Fruit fly (Drosophila melanogaster) whole organism, prepupa: ENCODE data around the gene sky.

Source experiments
- CG10631 ChIP-seq: fragments of 200-800 bp; sonication (Bioruptor generic); optimal IDR thresholded peaks from 2 replicates; lab custom pipeline; 2016; ENCODE audit warnings: missing biosample characterization, missing genetic modification characterization
- CG10669 ChIP-seq: fragments of 200-800 bp; sonication (Bioruptor generic); optimal IDR thresholded peaks from 3 replicates; lab custom pipeline; 2018; ENCODE audit warnings: missing biosample characterization, mild to moderate bottlenecking, missing genetic modification characterization, moderate library complexity
- CG11294 ChIP-seq: fragments of 200-800 bp; sonication (Bioruptor generic); IDR thresholded peaks from 2 replicates; pipeline ENCODE4 v1.3.6; 2022; ENCODE audit warnings: missing biosample characterization, missing genetic modification characterization
- CG11762 ChIP-seq: fragments of 200-800 bp; sonication (Bioruptor generic); optimal IDR thresholded peaks from 3 replicates; lab custom pipeline; 2016; ENCODE audit warnings: missing biosample characterization, missing genetic modification characterization; ENCODE audit not compliant: insufficient read depth
- CG1621 ChIP-seq: fragments of 200-800 bp; sonication (Bioruptor generic); optimal IDR thresholded peaks from 3 replicates; lab custom pipeline; 2018; ENCODE audit warnings: missing biosample characterization, mild to moderate bottlenecking, missing genetic modification characterization
- CG16779 ChIP-seq: fragments of 200-800 bp; sonication (Bioruptor generic); optimal IDR thresholded peaks from 3 replicates; lab custom pipeline; 2017; ENCODE audit warnings: missing biosample characterization, mild to moderate bottlenecking, missing genetic modification characterization
- CG3032 ChIP-seq: fragments of 200-800 bp; optimal IDR thresholded peaks from 2 replicates; lab custom pipeline; 2019; ENCODE audit warnings: missing biosample characterization, mild to moderate bottlenecking, missing genetic modification characterization, moderate library complexity
- CG31627 ChIP-seq: fragments of 200-800 bp; sonication (Bioruptor generic); optimal IDR thresholded peaks from 3 replicates; lab custom pipeline; 2016; ENCODE audit warnings: missing biosample characterization, missing genetic modification characterization
- CG32006 ChIP-seq: fragments of 200-800 bp; sonication (Bioruptor generic); optimal IDR thresholded peaks from 3 replicates; lab custom pipeline; 2017; ENCODE audit warnings: missing biosample characterization, mild to moderate bottlenecking, missing genetic modification characterization
- CG3919 ChIP-seq: fragments of 200-800 bp; sonication (Bioruptor generic); optimal IDR thresholded peaks from 3 replicates; lab custom pipeline; 2016; ENCODE audit warnings: missing biosample characterization, missing genetic modification characterization
- CG4318 ChIP-seq: fragments of 200-800 bp; sonication (Bioruptor generic); optimal IDR thresholded peaks from 3 replicates; lab custom pipeline; 2017; ENCODE audit warnings: missing biosample characterization, mild to moderate bottlenecking, missing genetic modification characterization
- CG6163 ChIP-seq: fragments of 200-800 bp; sonication (Bioruptor generic); IDR thresholded peaks from 3 replicates; pipeline ENCODE4 v1.3.6; 2022; ENCODE audit warnings: missing biosample characterization, missing genetic modification characterization
- CG6792 ChIP-seq: fragments of 200-800 bp; sonication (Bioruptor generic); optimal IDR thresholded peaks from 3 replicates; lab custom pipeline; 2016; ENCODE audit warnings: missing biosample characterization, missing genetic modification characterization
- CG6808 ChIP-seq: fragments of 200-800 bp; sonication (Bioruptor generic); optimal IDR thresholded peaks from 3 replicates; lab custom pipeline; 2017; ENCODE audit warnings: missing biosample characterization, missing genetic modification characterization, mild to moderate bottlenecking, moderate library complexity, missing genetic modification reagents
- CG7368 ChIP-seq: fragments of 200-800 bp; sonication (Bioruptor generic); optimal IDR thresholded peaks from 3 replicates; lab custom pipeline; 2016; ENCODE audit warnings: missing biosample characterization, missing genetic modification characterization
- CG8119 ChIP-seq: fragments of 200-800 bp; sonication (Bioruptor generic); IDR thresholded peaks from 3 replicates; pipeline ENCODE4 v1.3.6; 2022; ENCODE audit warnings: missing biosample characterization, missing genetic modification characterization
- CG8319 ChIP-seq: fragments of 200-800 bp; sonication (Bioruptor generic); optimal IDR thresholded peaks from 3 replicates; lab custom pipeline; 2016; ENCODE audit warnings: missing biosample characterization, missing genetic modification characterization
- CG8632 ChIP-seq: fragments of 200-800 bp; sonication (Bioruptor generic); optimal IDR thresholded peaks from 3 replicates; lab custom pipeline; 2016; ENCODE audit warnings: missing biosample characterization, missing genetic modification characterization
- CG9139 ChIP-seq: fragments of 200-800 bp; sonication (Bioruptor generic); optimal IDR thresholded peaks from 3 replicates; lab custom pipeline; 2017; ENCODE audit warnings: missing biosample characterization, mild to moderate bottlenecking, missing genetic modification characterization
- Eip75B ChIP-seq: fragments of 200-800 bp; sonication (Bioruptor generic); optimal IDR thresholded peaks from 3 replicates; lab custom pipeline; 2016; ENCODE audit warnings: missing biosample characterization, missing genetic modification characterization
- Eip78C ChIP-seq: fragments of 200-800 bp; sonication (Bioruptor generic); peaks from one replicate; lab custom pipeline; 2016; ENCODE audit warnings: missing biosample characterization, missing genetic modification characterization
- Eip93F ChIP-seq: fragments of 200-800 bp; sonication (Bioruptor generic); optimal IDR thresholded peaks from 2 replicates; lab custom pipeline; 2016; ENCODE audit warnings: missing biosample characterization, mild to moderate bottlenecking, missing genetic modification characterization
- Ets21C ChIP-seq: fragments of 200-800 bp; sonication (Bioruptor generic); optimal IDR thresholded peaks from 3 replicates; lab custom pipeline; 2016; ENCODE audit warnings: missing biosample characterization, missing genetic modification characterization
- Gug ChIP-seq: fragments of 200-800 bp; sonication (Bioruptor generic); IDR thresholded peaks from 2 replicates; pipeline ENCODE4 v1.3.6; 2022; ENCODE audit warnings: missing biosample characterization, missing genetic modification characterization
- Hr38 ChIP-seq: sonication (Bioruptor generic); optimal IDR thresholded peaks from 2 replicates; lab custom pipeline; 2016; ENCODE audit warnings: missing biosample characterization, missing genetic modification characterization
- Hr39 ChIP-seq: fragments of 200-800 bp; sonication (Bioruptor generic); optimal IDR thresholded peaks from 2 replicates; lab custom pipeline; 2016; ENCODE audit warnings: missing biosample characterization, missing genetic modification characterization
- Hr4 ChIP-seq: fragments of 200-800 bp; sonication (Bioruptor generic); optimal IDR thresholded peaks from 3 replicates; lab custom pipeline; 2016; ENCODE audit warnings: missing biosample characterization, missing genetic modification characterization
- Lpt ChIP-seq: fragments of 200-800 bp; sonication (Bioruptor generic); optimal IDR thresholded peaks from 3 replicates; lab custom pipeline; 2016; ENCODE audit warnings: missing biosample characterization, missing genetic modification characterization
- Met ChIP-seq: fragments of 200-800 bp; sonication (Bioruptor generic); optimal IDR thresholded peaks from 3 replicates; lab custom pipeline; 2016; ENCODE audit warnings: missing biosample characterization, missing genetic modification characterization
- OdsH ChIP-seq: fragments of 200-800 bp; sonication (Bioruptor generic); optimal IDR thresholded peaks from 3 replicates; lab custom pipeline; 2016; ENCODE audit warnings: missing biosample characterization, missing genetic modification characterization
- Sox102F ChIP-seq: fragments of 200-800 bp; sonication (Bioruptor generic); optimal IDR thresholded peaks from 2 replicates; lab custom pipeline; 2016; ENCODE audit warnings: missing biosample characterization, mild to moderate bottlenecking, missing genetic modification characterization
- Sox14 ChIP-seq: fragments of 200-800 bp; sonication (Bioruptor generic); optimal IDR thresholded peaks from 3 replicates; lab custom pipeline; 2016; ENCODE audit warnings: missing biosample characterization, missing genetic modification characterization
- Sox15 ChIP-seq: fragments of 200-800 bp; sonication (Bioruptor generic); optimal IDR thresholded peaks from 3 replicates; lab custom pipeline; 2016; ENCODE audit warnings: missing biosample characterization, missing genetic modification characterization
- acj6 ChIP-seq: fragments of 200-800 bp; sonication (Bioruptor generic); optimal IDR thresholded peaks from 3 replicates; lab custom pipeline; 2016; ENCODE audit warnings: missing biosample characterization, missing genetic modification characterization
- cyc ChIP-seq: fragments of 200-800 bp; sonication (Bioruptor generic); optimal IDR thresholded peaks from 3 replicates; lab custom pipeline; 2016; ENCODE audit warnings: missing biosample characterization, missing genetic modification characterization
- dac ChIP-seq: fragments of 200-800 bp; sonication (Bioruptor generic); optimal IDR thresholded peaks from 2 replicates; lab custom pipeline; 2017; ENCODE audit warnings: missing biosample characterization, mild to moderate bottlenecking, missing genetic modification characterization
- eg ChIP-seq: fragments of 200-800 bp; sonication (Bioruptor generic); IDR thresholded peaks from 3 replicates; pipeline ENCODE4 v1.3.6; 2022; ENCODE audit warnings: missing biosample characterization, missing genetic modification characterization
- esn ChIP-seq: fragments of 200-800 bp; sonication (Bioruptor generic); optimal IDR thresholded peaks from 2 replicates; lab custom pipeline; 2016; ENCODE audit warnings: missing biosample characterization, mild to moderate bottlenecking, missing genetic modification characterization, moderate library complexity
- fd59A ChIP-seq: fragments of 200-800 bp; sonication (Bioruptor generic); optimal IDR thresholded peaks from 2 replicates; lab custom pipeline; 2017; ENCODE audit warnings: missing biosample characterization, mild to moderate bottlenecking, missing genetic modification characterization, missing genetic modification reagents
- fd85E ChIP-seq: fragments of 200-800 bp; sonication (Bioruptor generic); optimal IDR thresholded peaks from 3 replicates; lab custom pipeline; 2016; ENCODE audit warnings: missing biosample characterization, missing genetic modification characterization
- fkh ChIP-seq: fragments of 200-800 bp; sonication (Bioruptor generic); optimal IDR thresholded peaks from 3 replicates; lab custom pipeline; 2017; ENCODE audit warnings: missing biosample characterization, mild to moderate bottlenecking, missing genetic modification characterization, moderate library complexity
- lz ChIP-seq: fragments of 200-800 bp; sonication (Bioruptor generic); optimal IDR thresholded peaks from 3 replicates; lab custom pipeline; 2016; ENCODE audit warnings: missing biosample characterization, missing genetic modification characterization
- net ChIP-seq: fragments of 200-800 bp; sonication (Bioruptor generic); optimal IDR thresholded peaks from 3 replicates; lab custom pipeline; 2016; ENCODE audit warnings: missing biosample characterization, missing genetic modification characterization
- pdm3 ChIP-seq: fragments of 200-800 bp; sonication (Bioruptor generic); optimal IDR thresholded peaks from 3 replicates; lab custom pipeline; 2016; ENCODE audit warnings: missing biosample characterization, missing genetic modification characterization
- spab ChIP-seq: fragments of 200-800 bp; sonication (Bioruptor generic); optimal IDR thresholded peaks from 2 replicates; lab custom pipeline; 2017; ENCODE audit warnings: missing biosample characterization, mild to moderate bottlenecking, missing genetic modification characterization, missing genetic modification reagents
- ss ChIP-seq, 2 experiments: fragments of 200-800 bp; sonication (Bioruptor generic); optimal IDR thresholded peaks; 2 replicates in 1 of 2; 3 replicates in 1 of 2; lab custom pipeline; 2017 to 2018; ENCODE audit warnings: mild to moderate bottlenecking in 2 of 2, missing biosample characterization in 2 of 2, missing genetic modification characterization in 2 of 2, moderate library complexity in 1 of 2
- svp ChIP-seq: fragments of 200-800 bp; sonication (Bioruptor generic); peaks from one replicate; lab custom pipeline; 2016; ENCODE audit warnings: missing biosample characterization, missing genetic modification characterization
- topi ChIP-seq: fragments of 200-800 bp; sonication (Bioruptor generic); optimal IDR thresholded peaks from 3 replicates; lab custom pipeline; 2016; ENCODE audit warnings: missing biosample characterization, missing genetic modification characterization
- vri ChIP-seq: fragments of 200-800 bp; sonication (Bioruptor generic); optimal IDR thresholded peaks from 3 replicates; lab custom pipeline; 2016; ENCODE audit warnings: missing biosample characterization, mild to moderate bottlenecking, missing genetic modification characterization

Gene sky

dm6 chr2L:20881353-20882079 is 37.2 kb downstream of the sky start (continued):
- TF ChIP-seq Lpt (GFP tag; lab: Kevin White, UChicago): no peak
- TF ChIP-seq ss (GFP tag; optimal IDR thresholded peaks at IDR 0.05; lab: Kevin White, UChicago): peak; percentile 6 to 56
- TF ChIP-seq CG9139 (GFP tag; lab: Kevin White, UChicago): peak; percentile 48
- no peak for TF ChIP-seq CG10631
- TF ChIP-seq dac: no peak
- peak; percentile 56 for TF ChIP-seq Eip78C
- TF ChIP-seq fkh (GFP tag; lab: Kevin White, UChicago): peak; percentile 77
- peak; percentile 4 for TF ChIP-seq Met (GFP tag; lab: Kevin White, UChicago)
- no peak for TF ChIP-seq CG1621 (tag; lab: Kevin White, UChicago)
- TF ChIP-seq CG3032 (tag; lab: Kevin White, UChicago): no peak
- TF ChIP-seq CG8119 (GFP tag; lab: Robert Waterston, UW): no peak
- TF ChIP-seq CG6808 (GFP tag; lab: Kevin White, UChicago): peak; percentile 33
- TF ChIP-seq Hr38: no peak
- TF ChIP-seq svp (GFP tag; lab: Kevin White, UChicago): peak; percentile 55
- no peak for TF ChIP-seq Sox14
- peak; percentile 52 for TF ChIP-seq vri (GFP tag; lab: Kevin White, UChicago)
- no peak for TF ChIP-seq lz (GFP tag; lab: Kevin White, UChicago)
- TF ChIP-seq Eip93F (GFP tag; lab: Kevin White, UChicago): no peak
- TF ChIP-seq CG31627 (GFP tag; lab: Kevin White, UChicago): no peak
- no peak for TF ChIP-seq CG16779
- peak; percentile 19 for TF ChIP-seq CG3919
- TF ChIP-seq CG11762 (GFP tag; lab: Kevin White, UChicago): no peak
- TF ChIP-seq OdsH (GFP tag; lab: Kevin White, UChicago): peak; percentile 10
- no peak for TF ChIP-seq acj6 (GFP tag; lab: Kevin White, UChicago)
- no peak for TF ChIP-seq fd85E
- no peak for TF ChIP-seq fd59A (GFP tag; lab: Kevin White, UChicago)
- no peak for TF ChIP-seq Sox102F
- no peak for TF ChIP-seq esn
- peak; percentile 22 for TF ChIP-seq CG32006
- TF ChIP-seq eg (GFP tag; lab: Robert Waterston, UW): peak; percentile 59
- TF ChIP-seq CG8319 (GFP tag; lab: Kevin White, UChicago): no peak
- TF ChIP-seq CG6163 (GFP tag; lab: Robert Waterston, UW): peak; percentile 18; the same call in 1 of the 3 replicates
- no peak for TF ChIP-seq Gug (GFP tag; lab: Robert Waterston, UW)

- peak; percentile 27 for TF ChIP-seq vri (GFP tag; lab: Kevin White, UChicago)
- no peak for TF ChIP-seq Hr38
- TF ChIP-seq Hr39 (GFP tag; lab: Kevin White, UChicago): peak; percentile 56
- TF ChIP-seq Sox14: peak; percentile 21
- TF ChIP-seq Hr4 (GFP tag; lab: Kevin White, UChicago): no peak
- peak; percentile 32 for TF ChIP-seq CG8319 (GFP tag; lab: Kevin White, UChicago)
- peak; percentile 31 for TF ChIP-seq CG8632 (GFP tag; lab: Kevin White, UChicago)
- no peak for TF ChIP-seq CG10669 (GFP tag; lab: Kevin White, UChicago)
- TF ChIP-seq topi (GFP tag; lab: Kevin White, UChicago): peak; percentile 43
- TF ChIP-seq net (GFP tag; lab: Kevin White, UChicago): peak; percentile 0
- peak; percentile 16 for TF ChIP-seq Ets21C (GFP tag; lab: Kevin White, UChicago)
- peak; percentile 70 for TF ChIP-seq Eip78C
- peak; percentile 19 for TF ChIP-seq acj6 (GFP tag; lab: Kevin White, UChicago)
- TF ChIP-seq CG31627 (GFP tag; lab: Kevin White, UChicago): peak; percentile 48
- peak; percentile 5 for TF ChIP-seq CG7368 (GFP tag; lab: Kevin White, UChicago)
- peak; percentile 97 for TF ChIP-seq svp (GFP tag; lab: Kevin White, UChicago)
- no peak for TF ChIP-seq eg (GFP tag; lab: Robert Waterston, UW)
- no peak for TF ChIP-seq CG8119 (GFP tag; lab: Robert Waterston, UW)
- peak; percentile 26 for TF ChIP-seq CG6792 (GFP tag; lab: Kevin White, UChicago)
- TF ChIP-seq CG6808 (GFP tag; lab: Kevin White, UChicago): no peak
- TF ChIP-seq CG11294 (GFP tag; lab: Robert Waterston, UW): no peak
- peak; percentile 28 for TF ChIP-seq Eip75B (GFP tag; lab: Kevin White, UChicago)
- TF ChIP-seq Lpt (GFP tag; lab: Kevin White, UChicago): no peak
- TF ChIP-seq CG16779: no peak
- no peak for TF ChIP-seq CG4318 (GFP tag; lab: Kevin White, UChicago)
- TF ChIP-seq Sox15: peak; percentile 12
- TF ChIP-seq lz (GFP tag; lab: Kevin White, UChicago): peak; percentile 47
- TF ChIP-seq spab (GFP tag; lab: Kevin White, UChicago): no peak
- peak; percentile 42 for TF ChIP-seq pdm3 (GFP tag; lab: Kevin White, UChicago)
- TF ChIP-seq esn: peak; percentile 69
- TF ChIP-seq Gug (GFP tag; lab: Robert Waterston, UW): no peak
- peak; percentile 12 for TF ChIP-seq cyc
Observed at dm6 chr2L:20880476-20880875, 38.3 kb downstream of the sky start.
